Worm (Caenorhabditis elegans) whole organism, late embryonic: Measurements from ENCODE around the gene col-143.

ENCODE experiments used
- ceh-24 ChIP-seq: sonication (generic microtip); optimal IDR thresholded peaks from 2 replicates; lab custom pipeline; 2016; ENCODE audit warnings: mild to moderate bottlenecking, missing genetic modification characterization, missing compliant biosample characterization
- odd-2 ChIP-seq: sonication (generic microtip); optimal IDR thresholded peaks from 2 replicates; lab custom pipeline; 2017; ENCODE audit warnings: antibody characterized with exemption, mild to moderate bottlenecking, missing genetic modification characterization, missing compliant biosample characterization

- no peak for TF ChIP-seq ceh-24 (tag; lab: Kevin White, UChicago)
- no peak for TF ChIP-seq odd-2 (tag; lab: Kevin White, UChicago)
These were observed 43.1 kb downstream of the col-143 start for ce11 chrV:6878559-6878958.
